Worm (Caenorhabditis elegans) whole organism, L1 larva: ENCODE data around the gene nra-1.

ENCODE experiments used
- ama-1 ChIP-seq: fragments of 150-350 bp; optimal IDR thresholded peaks from 2 replicates; lab custom pipeline; 2014
- dpl-1 ChIP-seq, 3 experiments: fragments of 150-350 bp in 2 of 3; sonication (generic microtip) in 1 of 3; optimal IDR thresholded peaks; 2 replicates each; lab custom pipeline; 2014 to 2017; ENCODE audit warnings: missing biosample characterization in 3 of 3, missing genetic modification characterization in 3 of 3, missing genetic modification reagents in 3 of 3
- efl-1 ChIP-seq, 4 experiments: fragments of 150-350 bp; optimal IDR thresholded peaks in 3 of 4; peaks in 1 of 4; 1 replicate in 1 of 4; 2 replicates in 3 of 4; lab custom pipeline; 2014; ENCODE audit warnings: missing biosample characterization in 2 of 4, missing genetic modification characterization in 2 of 4, missing genetic modification reagents in 2 of 4
- elt-3 ChIP-seq, 6 experiments: fragments of 150-350 bp in 1 of 6; sonication (generic microtip); optimal IDR thresholded peaks; 2 replicates each; lab custom pipeline; 2017 to 2018; ENCODE audit warnings: missing biosample characterization in 6 of 6, missing genetic modification characterization in 6 of 6, inconsistent platforms in 1 of 6
- nhr-237 ChIP-seq: fragments of 150-350 bp; optimal IDR thresholded peaks from 2 replicates; lab custom pipeline; 2014; ENCODE audit warnings: missing biosample characterization, missing genetic modification characterization
- sup-37 ChIP-seq: fragments of 200-800 bp; sonication (Bioruptor generic); optimal IDR thresholded peaks from 2 replicates; lab custom pipeline; 2018; ENCODE audit warnings: mild to moderate bottlenecking, missing genetic modification characterization, missing compliant biosample characterization
- swsn-7 ChIP-seq: sonication (generic microtip); optimal IDR thresholded peaks from 2 replicates; lab custom pipeline; 2016; ENCODE audit warnings: missing genetic modification characterization, missing compliant biosample characterization
- zag-1 ChIP-seq: fragments of 150-350 bp; optimal IDR thresholded peaks from 2 replicates; lab custom pipeline; 2014; ENCODE audit warnings: missing biosample characterization, missing genetic modification characterization

DNA sequence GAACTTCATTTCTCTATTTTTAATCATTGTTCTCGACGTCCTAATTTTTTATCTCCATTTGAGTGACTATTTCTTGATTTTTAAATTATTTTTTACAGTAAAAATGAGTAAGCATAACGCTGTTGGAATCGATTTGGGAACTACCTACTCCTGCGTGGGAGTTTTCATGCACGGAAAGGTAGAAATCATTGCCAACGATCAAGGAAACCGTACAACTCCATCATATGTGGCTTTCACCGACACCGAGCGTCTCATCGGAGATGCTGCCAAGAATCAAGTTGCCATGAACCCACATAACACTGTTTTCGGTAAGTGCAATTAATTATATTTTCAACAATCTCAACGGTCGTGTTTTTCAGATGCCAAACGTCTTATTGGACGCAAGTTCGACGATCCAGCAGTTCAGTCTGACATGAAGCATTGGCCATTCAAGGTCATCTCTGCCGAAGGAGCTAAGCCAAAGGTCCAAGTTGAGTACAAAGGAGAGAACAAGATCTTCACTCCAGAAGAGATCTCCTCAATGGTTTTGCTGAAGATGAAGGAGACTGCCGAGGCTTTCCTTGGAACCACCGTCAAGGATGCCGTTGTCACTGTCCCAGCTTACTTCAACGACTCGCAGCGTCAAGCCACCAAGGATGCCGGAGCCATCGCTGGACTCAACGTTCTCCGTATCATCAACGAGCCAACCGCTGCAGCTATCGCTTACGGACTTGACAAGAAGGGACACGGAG is 5.0 kb downstream of the nra-1 start, which contains the start of gene hsp-1:
- TF ChIP-seq sup-37 (GFP tag; lab: Kevin White, UChicago) (no peak), zag-1 (no peak), dpl-1 (GFP tag; optimal IDR thresholded peaks at IDR 0.05; lab: Kevin White, UChicago) (no peak), elt-3 (tag; optimal IDR thresholded peaks at IDR 0.05; lab: Kevin White, UChicago) (no peak), efl-1 (optimal IDR thresholded peaks at IDR 0.05; lab: Kevin White, UChicago) (no peak), efl-1 (GFP tag; optimal IDR thresholded peaks at IDR 0.05 in 1 of 2; lab: Kevin White, UChicago) (no peak), swsn-7 (no peak), ama-1 (lab: Kevin White, UChicago) (peak; percentile 46), nhr-237 (tag; lab: Kevin White, UChicago) (no peak)
